Worm (Caenorhabditis elegans): Measurements from ENCODE around the gene C29A12.22.

- TF ChIP-seq B0310.2 (tag; optimal IDR thresholded peaks at IDR 0.05) = no peak
- no peak for TF ChIP-seq flt-1 (GFP tag; IDR thresholded peaks at IDR 0.05)
- no peak for TF ChIP-seq ama-1 (optimal IDR thresholded peaks at IDR 0.05)
- TF ChIP-seq tbx-37 (GFP tag; conservative IDR thresholded peaks at IDR 0.05) = no peak
- TF ChIP-seq scrt-1 (GFP tag; IDR thresholded peaks at IDR 0.05) = no peak
These were observed 40.5 kb upstream of the C29A12.22 start, which contains the start of gene D1054.3 for ce11 chrV:10771390-10771789.
